Worm (Caenorhabditis elegans) whole organism, early embryonic: ENCODE data around the gene srh-11.
A peak's percentile ranks its signal among the peaks of the same experiment; 100 is the strongest.

ENCODE experiments used
- B0310.2 ChIP-seq: sonication (generic microtip); optimal IDR thresholded peaks from 2 replicates; lab custom pipeline; 2016; ENCODE audit warnings: mild to moderate bottlenecking, missing genetic modification characterization, missing compliant biosample characterization
- F13C5.2 ChIP-seq: sonication (generic microtip); optimal IDR thresholded peaks from 2 replicates; lab custom pipeline; 2017; ENCODE audit warnings: mild to moderate bottlenecking, missing genetic modification characterization, inconsistent platforms, missing compliant biosample characterization
- aly-1 ChIP-seq: sonication (generic microtip); optimal IDR thresholded peaks from 2 replicates; lab custom pipeline; 2016; ENCODE audit warnings: missing genetic modification characterization, missing compliant biosample characterization
- ama-1 ChIP-seq: fragments of 150-350 bp; optimal IDR thresholded peaks from 2 replicates; lab custom pipeline; 2014
- ceh-13 ChIP-seq: fragments of 200-800 bp; sonication (Bioruptor generic); optimal IDR thresholded peaks from 2 replicates; lab custom pipeline; 2018; ENCODE audit warnings: mild to moderate bottlenecking, missing genetic modification characterization, missing compliant biosample characterization
- ceh-36 ChIP-seq: sonication (generic microtip); optimal IDR thresholded peaks from 2 replicates; lab custom pipeline; 2016; ENCODE audit warnings: missing genetic modification characterization, inconsistent platforms, missing compliant biosample characterization
- ets-7 ChIP-seq: sonication (generic microtip); optimal IDR thresholded peaks from 2 replicates; lab custom pipeline; 2016; ENCODE audit warnings: missing genotype, missing genetic modification characterization, missing compliant biosample characterization
- flt-1 ChIP-seq: fragments of 200-800 bp; sonication (Bioruptor generic); IDR thresholded peaks from 2 replicates; pipeline ENCODE4 v1.3.6; 2022; ENCODE audit warnings: missing genetic modification characterization, missing compliant biosample characterization
- hmbx-1 ChIP-seq: sonication (generic microtip); optimal IDR thresholded peaks from 2 replicates; lab custom pipeline; 2016; ENCODE audit warnings: mild to moderate bottlenecking, missing genetic modification characterization, missing compliant biosample characterization
- hmg-4 ChIP-seq: fragments of 200-800 bp; sonication (Bioruptor generic); optimal IDR thresholded peaks from 2 replicates; lab custom pipeline; 2018; ENCODE audit warnings: mild to moderate bottlenecking, missing genetic modification characterization, missing compliant biosample characterization
- hnd-1 ChIP-seq: sonication (generic microtip); optimal IDR thresholded peaks from 2 replicates; lab custom pipeline; 2016; ENCODE audit warnings: missing genetic modification characterization, missing compliant biosample characterization
- pes-1 ChIP-seq: fragments of 200-800 bp; sonication (Bioruptor generic); IDR thresholded peaks from 2 replicates; pipeline ENCODE4 v1.3.6; 2022; ENCODE audit warnings: missing genetic modification reagents, missing genetic modification characterization, missing compliant biosample characterization
- scrt-1 ChIP-seq: fragments of 200-800 bp; sonication (Bioruptor generic); IDR thresholded peaks from 2 replicates; pipeline ENCODE4 v1.3.6; 2022; ENCODE audit warnings: missing genetic modification characterization, missing compliant biosample characterization
- sea-1 ChIP-seq: fragments of 200-800 bp; sonication (Bioruptor generic); conservative IDR thresholded peaks from 2 replicates; pipeline ENCODE4 v1.3.6; 2022; ENCODE audit warnings: missing genetic modification characterization, missing compliant biosample characterization
- tbx-11 ChIP-seq: fragments of 200-800 bp; sonication (Bioruptor generic); IDR thresholded peaks from 2 replicates; pipeline ENCODE4 v1.3.6; 2022; ENCODE audit warnings: missing genetic modification characterization, missing compliant biosample characterization
- tbx-37 ChIP-seq: fragments of 200-800 bp; sonication (Bioruptor generic); conservative IDR thresholded peaks from 2 replicates; pipeline ENCODE4 v1.3.6; 2022; ENCODE audit warnings: missing genetic modification reagents, missing genetic modification characterization, missing compliant biosample characterization
- tra-4 ChIP-seq: sonication (generic microtip); optimal IDR thresholded peaks from 2 replicates; lab custom pipeline; 2017; ENCODE audit warnings: missing genetic modification characterization, missing compliant biosample characterization

The srh-11 gene

ce11 chrX:8318950-8319349 lies at the start of gene srh-11:
Gene srh-11 (minus strand): TSS chrX:8319050.
- TF ChIP-seq ceh-13: no peak
- no peak for TF ChIP-seq hmbx-1 (tag; lab: Kevin White, UChicago)
- no peak for TF ChIP-seq scrt-1 (GFP tag; lab: Robert Waterston, UW)
- TF ChIP-seq tra-4 (tag; lab: Kevin White, UChicago): no peak
- no peak for TF ChIP-seq aly-1
- TF ChIP-seq sea-1: no peak
- TF ChIP-seq ama-1 (lab: Kevin White, UChicago): no peak

- TF ChIP-seq F13C5.2 (tag; lab: Kevin White, UChicago) (peak; percentile 34), tbx-11 (GFP tag; lab: Robert Waterston, UW) (no peak), flt-1 (GFP tag; lab: Robert Waterston, UW) (peak; percentile 10; the same call in 1 of the 2 replicates), aly-1 (peak; percentile 48), hnd-1 (tag; lab: Kevin White, UChicago) (no peak)
Measured at ce11 chrX:8368210-8368609, 49.4 kb upstream of the srh-11 start.

ce11 chrX:8367553-8367952 lies 48.7 kb upstream of the srh-11 start, which contains the start of gene F40B5.2:
Gene F40B5.2 (plus strand): TSS chrX:8367853.
- TF ChIP-seq hmg-4 (GFP tag; lab: Kevin White, UChicago): no peak
- TF ChIP-seq aly-1: no peak
- TF ChIP-seq tra-4 (tag; lab: Kevin White, UChicago): no peak
- no peak for TF ChIP-seq sea-1
- TF ChIP-seq hnd-1 (tag; lab: Kevin White, UChicago): no peak
- no peak for TF ChIP-seq ets-7 (tag; lab: Kevin White, UChicago)
- TF ChIP-seq tbx-37 (GFP tag; lab: Robert Waterston, UW): no peak

ce11 chrX:8362379-8362778 lies 43.5 kb upstream of the srh-11 start:
- TF ChIP-seq hmg-4 (GFP tag; lab: Kevin White, UChicago): no peak

- TF ChIP-seq tra-4 (tag; lab: Kevin White, UChicago) (no peak), flt-1 (GFP tag; lab: Robert Waterston, UW) (no peak), ets-7 (tag; lab: Kevin White, UChicago) (no peak), ama-1 (lab: Kevin White, UChicago) (no peak)
Measured at ce11 chrX:8356305-8356704, 37.5 kb upstream of the srh-11 start.

ce11 chrX:8355350-8355749 lies 36.5 kb upstream of the srh-11 start:
- TF ChIP-seq F13C5.2 (tag; lab: Kevin White, UChicago): no peak
- no peak for TF ChIP-seq tbx-11 (GFP tag; lab: Robert Waterston, UW)

- TF ChIP-seq ceh-13 (no peak), tra-4 (tag; lab: Kevin White, UChicago) (no peak), ets-7 (tag; lab: Kevin White, UChicago) (no peak), B0310.2 (no peak), flt-1 (GFP tag; lab: Robert Waterston, UW) (no peak), scrt-1 (GFP tag; lab: Robert Waterston, UW) (no peak), hmbx-1 (tag; lab: Kevin White, UChicago) (no peak), hmg-4 (GFP tag; lab: Kevin White, UChicago) (no peak), ceh-36 (no peak), aly-1 (no peak), ama-1 (lab: Kevin White, UChicago) (no peak), tbx-11 (GFP tag; lab: Robert Waterston, UW) (no peak), F13C5.2 (tag; lab: Kevin White, UChicago) (no peak), pes-1 (GFP tag; lab: Robert Waterston, UW) (no peak)
Measured at ce11 chrX:8354284-8354784, 35.5 kb upstream of the srh-11 start.

- TF ChIP-seq hnd-1 (tag; lab: Kevin White, UChicago) (no peak), flt-1 (GFP tag; lab: Robert Waterston, UW) (no peak), hmbx-1 (tag; lab: Kevin White, UChicago) (no peak), ama-1 (lab: Kevin White, UChicago) (no peak), aly-1 (no peak), ceh-13 (no peak), tbx-37 (GFP tag; lab: Robert Waterston, UW) (no peak)
Measured at ce11 chrX:8350984-8351383, 32.1 kb upstream of the srh-11 start, which contains the start of gene npr-28. Gene npr-28 (minus strand): TSS chrX:8351084.

ce11 chrX:8346248-8346647 lies 27.4 kb upstream of the srh-11 start, which contains the start of gene drd-5:
Gene drd-5 (minus strand): TSS chrX:8346348.
- no peak for TF ChIP-seq F13C5.2 (tag; lab: Kevin White, UChicago)

ce11 chrX:8341675-8342074 lies 22.8 kb upstream of the srh-11 start, which contains the start of gene F55E10.1:
Gene F55E10.1 (plus strand): TSS chrX:8341975.
- TF ChIP-seq B0310.2: no peak
- TF ChIP-seq tra-4 (tag; lab: Kevin White, UChicago): no peak
- TF ChIP-seq ceh-13: no peak
- TF ChIP-seq ama-1 (lab: Kevin White, UChicago): no peak
- no peak for TF ChIP-seq aly-1
- TF ChIP-seq hmbx-1 (tag; lab: Kevin White, UChicago): no peak
- no peak for TF ChIP-seq sea-1
- no peak for TF ChIP-seq hmg-4 (GFP tag; lab: Kevin White, UChicago)
- no peak for TF ChIP-seq hnd-1 (tag; lab: Kevin White, UChicago)
- TF ChIP-seq flt-1 (GFP tag; lab: Robert Waterston, UW): no peak
- TF ChIP-seq F13C5.2 (tag; lab: Kevin White, UChicago): no peak
- TF ChIP-seq tbx-11 (GFP tag; lab: Robert Waterston, UW): no peak
- TF ChIP-seq pes-1 (GFP tag; lab: Robert Waterston, UW): no peak
- TF ChIP-seq tbx-37 (GFP tag; lab: Robert Waterston, UW): no peak
- TF ChIP-seq ceh-36: no peak
- TF ChIP-seq scrt-1 (GFP tag; lab: Robert Waterston, UW): no peak
- TF ChIP-seq ets-7 (tag; lab: Kevin White, UChicago): no peak
